Fruit fly (Drosophila melanogaster): ENCODE results near the gene Pgant6.

The Pgant6 gene

dm6 chr3L:2823520-2823970, 41.5 kb downstream of the Pgant6 start (continued):
- no peak for TF ChIP-seq ab (GFP tag; optimal IDR thresholded peaks at IDR 0.05)
- no peak for TF ChIP-seq ems (GFP tag; optimal IDR thresholded peaks at IDR 0.05)
- TF ChIP-seq kni (GFP tag; optimal IDR thresholded peaks at IDR 0.05) = peak; percentile 17
- no peak for TF ChIP-seq jumu (GFP tag; optimal IDR thresholded peaks at IDR 0.05)
- TF ChIP-seq CG6689 (GFP tag; IDR thresholded peaks at IDR 0.05) = no peak
- TF ChIP-seq CG2712 (tag; optimal IDR thresholded peaks at IDR 0.05) = no peak
- no peak for TF ChIP-seq zfh2 (GFP tag; optimal IDR thresholded peaks at IDR 0.05)
- no peak for TF ChIP-seq wor (GFP tag; IDR thresholded peaks at IDR 0.05)
- no peak for TF ChIP-seq CG4282 (GFP tag; optimal IDR thresholded peaks at IDR 0.05)
- no peak for TF ChIP-seq fd3F (GFP tag; optimal IDR thresholded peaks at IDR 0.05)
- no peak for TF ChIP-seq scrt (GFP tag; optimal IDR thresholded peaks at IDR 0.05)
- TF ChIP-seq CG18476 (GFP tag; optimal IDR thresholded peaks at IDR 0.05) = no peak
- no peak for TF ChIP-seq CG10274 (GFP tag; optimal IDR thresholded peaks at IDR 0.05)
- no peak for TF ChIP-seq CG31441 (GFP tag; IDR thresholded peaks at IDR 0.05)
- no peak for TF ChIP-seq Mad (GFP tag; optimal IDR thresholded peaks at IDR 0.05)
- no peak for TF ChIP-seq ara (GFP tag; IDR thresholded peaks at IDR 0.05)
- TF ChIP-seq Nf-YC (tag; optimal IDR thresholded peaks at IDR 0.05) = no peak
- no peak for TF ChIP-seq bcd (GFP tag; optimal IDR thresholded peaks at IDR 0.05)
- no peak for TF ChIP-seq Oaz (GFP tag; IDR thresholded peaks at IDR 0.05)
- TF ChIP-seq klu (GFP tag; IDR thresholded peaks at IDR 0.05) = no peak
- no peak for TF ChIP-seq Dip3 (GFP tag; optimal IDR thresholded peaks at IDR 0.05)
- TF ChIP-seq nerfin-2 (GFP tag; IDR thresholded peaks at IDR 0.05; ENCODE audit: partially characterized antibody) = no peak
- no peak for TF ChIP-seq Vsx1 (GFP tag; optimal IDR thresholded peaks at IDR 0.05)
- no peak for TF ChIP-seq zen2 (GFP tag; IDR thresholded peaks at IDR 0.05; ENCODE audit: partially characterized antibody)
- no peak for TF ChIP-seq sob (GFP tag; IDR thresholded peaks at IDR 0.05)
- no peak for TF ChIP-seq CG42726 (GFP tag; IDR thresholded peaks at IDR 0.05; ENCODE audit: partially characterized antibody)
- TF ChIP-seq Xrp1 (GFP tag; IDR thresholded peaks at IDR 0.05) = no peak
- no peak for TF ChIP-seq ap (GFP tag; IDR thresholded peaks at IDR 0.05)
- TF ChIP-seq Hr39 (optimal IDR thresholded peaks at IDR 0.05) = no peak
- TF ChIP-seq CG14965 (GFP tag; optimal IDR thresholded peaks at IDR 0.05; ENCODE audit: borderline replicate concordance) = no peak
- TF ChIP-seq Mes4 (GFP tag; optimal IDR thresholded peaks at IDR 0.05) = no peak

dm6 chr3L:2824024-2824687, 42.1 kb downstream of the Pgant6 start:
- peak; percentile 73 for TF ChIP-seq CG31441 (GFP tag; IDR thresholded peaks at IDR 0.05)
- peak; percentile 64 for TF ChIP-seq CG6254 (GFP tag; optimal IDR thresholded peaks at IDR 0.05)
- TF ChIP-seq trem (tag; optimal IDR thresholded peaks at IDR 0.05) = peak; percentile 31
- no peak for TF ChIP-seq pros (GFP tag; optimal IDR thresholded peaks at IDR 0.05)
- peak; percentile 41; the same call in 1 of the 2 replicates for TF ChIP-seq wor (GFP tag; IDR thresholded peaks at IDR 0.05)
- TF ChIP-seq Dref (GFP tag; IDR thresholded peaks at IDR 0.05) = no peak
- TF ChIP-seq CG1603 (tag; optimal IDR thresholded peaks at IDR 0.05) = peak; percentile 22
- peak; percentile 3 to 15 for TF ChIP-seq Pdp1 (GFP tag; optimal IDR thresholded peaks at IDR 0.05)
- no peak for TF ChIP-seq bigmax (GFP tag; optimal IDR thresholded peaks at IDR 0.05)
- TF ChIP-seq Awh (GFP tag; IDR thresholded peaks at IDR 0.05) = 0 out of 2 replicates have a peak, but pooled peaks have one; percentile 7
- no peak for TF ChIP-seq HLH4C (GFP tag; IDR thresholded peaks at IDR 0.05; ENCODE audit: partially characterized antibody)
- peak in 1 of 2 experiments; percentile 77 for TF ChIP-seq Hr78 (GFP tag; optimal IDR thresholded peaks at IDR 0.05)
- TF ChIP-seq CG17612 (GFP tag; IDR thresholded peaks at IDR 0.05) = peak; percentile 40; the same call in 1 of the 2 replicates
- TF ChIP-seq CG12391 (tag; optimal IDR thresholded peaks at IDR 0.05) = peak; percentile 68
- TF ChIP-seq dysf (GFP tag; IDR thresholded peaks at IDR 0.05) = peak; percentile 41; the same call in 1 of the 3 replicates
- peak; percentile 29 for TF ChIP-seq CG15269 (tag; optimal IDR thresholded peaks at IDR 0.05)
- no peak for TF ChIP-seq Dfd (GFP tag; optimal IDR thresholded peaks at IDR 0.05)
- peak; percentile 36 for TF ChIP-seq CoRest (tag; optimal IDR thresholded peaks at IDR 0.05)
- 0 out of 2 replicates have a peak, but pooled peaks have one; percentile 49 for TF ChIP-seq CG32767 (GFP tag; IDR thresholded peaks at IDR 0.05)
- TF ChIP-seq lola (GFP tag; optimal IDR thresholded peaks at IDR 0.05) = peak in 1 of 3 experiments; percentile 66
- peak; percentile 32; the same call in 1 of the 2 replicates for TF ChIP-seq Ada2b (GFP tag; IDR thresholded peaks at IDR 0.05)

All from whole organism, embryonic.